Fruit fly (Drosophila melanogaster) whole organism, prepupa: ENCODE data around the gene AOX1.

ENCODE experiments used
- Blimp-1 ChIP-seq: fragments of 200-800 bp; sonication (Bioruptor generic); optimal IDR thresholded peaks from 3 replicates; lab custom pipeline; 2017; ENCODE audit warnings: missing biosample characterization, missing genetic modification characterization, mild to moderate bottlenecking, moderate library complexity, missing genetic modification reagents
- CG10631 ChIP-seq: fragments of 200-800 bp; sonication (Bioruptor generic); optimal IDR thresholded peaks from 2 replicates; lab custom pipeline; 2016; ENCODE audit warnings: missing biosample characterization, missing genetic modification characterization
- CG11294 ChIP-seq: fragments of 200-800 bp; sonication (Bioruptor generic); IDR thresholded peaks from 2 replicates; pipeline ENCODE4 v1.3.6; 2022; ENCODE audit warnings: missing biosample characterization, missing genetic modification characterization
- CG11762 ChIP-seq: fragments of 200-800 bp; sonication (Bioruptor generic); optimal IDR thresholded peaks from 3 replicates; lab custom pipeline; 2016; ENCODE audit warnings: missing biosample characterization, missing genetic modification characterization; ENCODE audit not compliant: insufficient read depth
- CG15336 ChIP-seq: fragments of 200-800 bp; sonication (Bioruptor generic); IDR thresholded peaks from 2 replicates; pipeline ENCODE4 v1.3.6; 2022; ENCODE audit warnings: missing biosample characterization, missing genetic modification characterization
- CG31627 ChIP-seq: fragments of 200-800 bp; sonication (Bioruptor generic); optimal IDR thresholded peaks from 3 replicates; lab custom pipeline; 2016; ENCODE audit warnings: missing biosample characterization, missing genetic modification characterization
- CG32006 ChIP-seq: fragments of 200-800 bp; sonication (Bioruptor generic); optimal IDR thresholded peaks from 3 replicates; lab custom pipeline; 2017; ENCODE audit warnings: missing biosample characterization, mild to moderate bottlenecking, missing genetic modification characterization
- CG34406 ChIP-seq: fragments of 200-800 bp; sonication (Bioruptor generic); optimal IDR thresholded peaks from 3 replicates; lab custom pipeline; 2016; ENCODE audit warnings: missing biosample characterization, missing genetic modification characterization
- CG3919 ChIP-seq: fragments of 200-800 bp; sonication (Bioruptor generic); optimal IDR thresholded peaks from 3 replicates; lab custom pipeline; 2016; ENCODE audit warnings: missing biosample characterization, missing genetic modification characterization
- CG4318 ChIP-seq: fragments of 200-800 bp; sonication (Bioruptor generic); optimal IDR thresholded peaks from 3 replicates; lab custom pipeline; 2017; ENCODE audit warnings: missing biosample characterization, mild to moderate bottlenecking, missing genetic modification characterization
- CG6163 ChIP-seq: fragments of 200-800 bp; sonication (Bioruptor generic); IDR thresholded peaks from 3 replicates; pipeline ENCODE4 v1.3.6; 2022; ENCODE audit warnings: missing biosample characterization, missing genetic modification characterization
- CG6808 ChIP-seq: fragments of 200-800 bp; sonication (Bioruptor generic); optimal IDR thresholded peaks from 3 replicates; lab custom pipeline; 2017; ENCODE audit warnings: missing biosample characterization, missing genetic modification characterization, mild to moderate bottlenecking, moderate library complexity, missing genetic modification reagents
- CG7368 ChIP-seq: fragments of 200-800 bp; sonication (Bioruptor generic); optimal IDR thresholded peaks from 3 replicates; lab custom pipeline; 2016; ENCODE audit warnings: missing biosample characterization, missing genetic modification characterization
- CG8119 ChIP-seq: fragments of 200-800 bp; sonication (Bioruptor generic); IDR thresholded peaks from 3 replicates; pipeline ENCODE4 v1.3.6; 2022; ENCODE audit warnings: missing biosample characterization, missing genetic modification characterization
- CG8319 ChIP-seq: fragments of 200-800 bp; sonication (Bioruptor generic); optimal IDR thresholded peaks from 3 replicates; lab custom pipeline; 2016; ENCODE audit warnings: missing biosample characterization, missing genetic modification characterization
- CG8632 ChIP-seq: fragments of 200-800 bp; sonication (Bioruptor generic); optimal IDR thresholded peaks from 3 replicates; lab custom pipeline; 2016; ENCODE audit warnings: missing biosample characterization, missing genetic modification characterization
- CG9139 ChIP-seq: fragments of 200-800 bp; sonication (Bioruptor generic); optimal IDR thresholded peaks from 3 replicates; lab custom pipeline; 2017; ENCODE audit warnings: missing biosample characterization, mild to moderate bottlenecking, missing genetic modification characterization
- Eip78C ChIP-seq: fragments of 200-800 bp; sonication (Bioruptor generic); peaks from one replicate; lab custom pipeline; 2016; ENCODE audit warnings: missing biosample characterization, missing genetic modification characterization
- Eip93F ChIP-seq: fragments of 200-800 bp; sonication (Bioruptor generic); optimal IDR thresholded peaks from 2 replicates; lab custom pipeline; 2016; ENCODE audit warnings: missing biosample characterization, mild to moderate bottlenecking, missing genetic modification characterization
- Ets21C ChIP-seq: fragments of 200-800 bp; sonication (Bioruptor generic); optimal IDR thresholded peaks from 3 replicates; lab custom pipeline; 2016; ENCODE audit warnings: missing biosample characterization, missing genetic modification characterization
- Ets96B ChIP-seq: fragments of 200-800 bp; optimal IDR thresholded peaks from 2 replicates; lab custom pipeline; 2019; ENCODE audit warnings: missing biosample characterization, mild to moderate bottlenecking, missing genetic modification characterization, moderate library complexity
- Gug ChIP-seq: fragments of 200-800 bp; sonication (Bioruptor generic); IDR thresholded peaks from 2 replicates; pipeline ENCODE4 v1.3.6; 2022; ENCODE audit warnings: missing biosample characterization, missing genetic modification characterization
- Hr39 ChIP-seq: fragments of 200-800 bp; sonication (Bioruptor generic); optimal IDR thresholded peaks from 2 replicates; lab custom pipeline; 2016; ENCODE audit warnings: missing biosample characterization, missing genetic modification characterization
- Lpt ChIP-seq: fragments of 200-800 bp; sonication (Bioruptor generic); optimal IDR thresholded peaks from 3 replicates; lab custom pipeline; 2016; ENCODE audit warnings: missing biosample characterization, missing genetic modification characterization
- Met ChIP-seq: fragments of 200-800 bp; sonication (Bioruptor generic); optimal IDR thresholded peaks from 3 replicates; lab custom pipeline; 2016; ENCODE audit warnings: missing biosample characterization, missing genetic modification characterization
- OdsH ChIP-seq: fragments of 200-800 bp; sonication (Bioruptor generic); optimal IDR thresholded peaks from 3 replicates; lab custom pipeline; 2016; ENCODE audit warnings: missing biosample characterization, missing genetic modification characterization
- Smox ChIP-seq: fragments of 200-800 bp; sonication (Bioruptor generic); optimal IDR thresholded peaks from 3 replicates; lab custom pipeline; 2016; ENCODE audit warnings: missing biosample characterization, missing genetic modification characterization
- Sox14 ChIP-seq: fragments of 200-800 bp; sonication (Bioruptor generic); optimal IDR thresholded peaks from 3 replicates; lab custom pipeline; 2016; ENCODE audit warnings: missing biosample characterization, missing genetic modification characterization
- Sox15 ChIP-seq: fragments of 200-800 bp; sonication (Bioruptor generic); optimal IDR thresholded peaks from 3 replicates; lab custom pipeline; 2016; ENCODE audit warnings: missing biosample characterization, missing genetic modification characterization
- cyc ChIP-seq: fragments of 200-800 bp; sonication (Bioruptor generic); optimal IDR thresholded peaks from 3 replicates; lab custom pipeline; 2016; ENCODE audit warnings: missing biosample characterization, missing genetic modification characterization
- dac ChIP-seq: fragments of 200-800 bp; sonication (Bioruptor generic); optimal IDR thresholded peaks from 2 replicates; lab custom pipeline; 2017; ENCODE audit warnings: missing biosample characterization, mild to moderate bottlenecking, missing genetic modification characterization
- dsx ChIP-seq: fragments of 200-800 bp; optimal IDR thresholded peaks from 3 replicates; lab custom pipeline; 2019; ENCODE audit warnings: missing biosample characterization, mild to moderate bottlenecking, missing genetic modification characterization, moderate library complexity; ENCODE audit not compliant: poor library complexity, severe bottlenecking
- fd59A ChIP-seq: fragments of 200-800 bp; sonication (Bioruptor generic); optimal IDR thresholded peaks from 2 replicates; lab custom pipeline; 2017; ENCODE audit warnings: missing biosample characterization, mild to moderate bottlenecking, missing genetic modification characterization, missing genetic modification reagents
- fkh ChIP-seq: fragments of 200-800 bp; sonication (Bioruptor generic); optimal IDR thresholded peaks from 3 replicates; lab custom pipeline; 2017; ENCODE audit warnings: missing biosample characterization, mild to moderate bottlenecking, missing genetic modification characterization, moderate library complexity
- lz ChIP-seq: fragments of 200-800 bp; sonication (Bioruptor generic); optimal IDR thresholded peaks from 3 replicates; lab custom pipeline; 2016; ENCODE audit warnings: missing biosample characterization, missing genetic modification characterization
- net ChIP-seq: fragments of 200-800 bp; sonication (Bioruptor generic); optimal IDR thresholded peaks from 3 replicates; lab custom pipeline; 2016; ENCODE audit warnings: missing biosample characterization, missing genetic modification characterization
- salr ChIP-seq, 2 experiments: fragments of 200-800 bp; sonication (Bioruptor generic); optimal IDR thresholded peaks; 3 replicates each; lab custom pipeline; 2016 to 2018; ENCODE audit warnings: missing biosample characterization in 2 of 2, missing genetic modification characterization in 2 of 2, mild to moderate bottlenecking in 1 of 2
- spab ChIP-seq: fragments of 200-800 bp; sonication (Bioruptor generic); optimal IDR thresholded peaks from 2 replicates; lab custom pipeline; 2017; ENCODE audit warnings: missing biosample characterization, mild to moderate bottlenecking, missing genetic modification characterization, missing genetic modification reagents
- ss ChIP-seq, 2 experiments: fragments of 200-800 bp; sonication (Bioruptor generic); optimal IDR thresholded peaks; 2 replicates in 1 of 2; 3 replicates in 1 of 2; lab custom pipeline; 2017 to 2018; ENCODE audit warnings: mild to moderate bottlenecking in 2 of 2, missing biosample characterization in 2 of 2, missing genetic modification characterization in 2 of 2, moderate library complexity in 1 of 2
- svp ChIP-seq: fragments of 200-800 bp; sonication (Bioruptor generic); peaks from one replicate; lab custom pipeline; 2016; ENCODE audit warnings: missing biosample characterization, missing genetic modification characterization
- topi ChIP-seq: fragments of 200-800 bp; sonication (Bioruptor generic); optimal IDR thresholded peaks from 3 replicates; lab custom pipeline; 2016; ENCODE audit warnings: missing biosample characterization, missing genetic modification characterization
- vri ChIP-seq: fragments of 200-800 bp; sonication (Bioruptor generic); optimal IDR thresholded peaks from 3 replicates; lab custom pipeline; 2016; ENCODE audit warnings: missing biosample characterization, mild to moderate bottlenecking, missing genetic modification characterization

Gene AOX1

DNA sequence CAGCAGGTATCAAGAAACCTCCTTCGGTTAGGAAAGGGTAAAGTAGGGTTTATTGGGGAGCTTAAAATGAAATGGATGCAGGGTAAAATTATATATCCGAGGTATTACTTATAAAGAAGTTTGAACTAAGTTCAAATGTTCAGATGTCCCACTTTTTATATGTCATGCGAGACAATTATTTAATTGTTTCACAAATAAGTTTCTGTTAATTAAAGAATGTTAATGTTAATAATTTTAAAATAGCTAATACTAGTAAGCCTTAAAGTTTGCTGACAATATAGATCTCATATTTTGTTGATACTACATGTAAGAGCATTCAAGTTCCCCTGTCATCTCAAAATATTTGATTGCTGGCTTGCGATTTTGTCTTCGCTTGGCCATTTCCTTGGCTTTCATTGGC, 17.6 kb upstream of the AOX1 start (continued):
- TF ChIP-seq spab (peak; percentile 21), CG8319 (GFP tag; lab: Kevin White, UChicago) (no peak), Ets96B (tag; lab: Kevin White, UChicago) (peak; percentile 45), dsx (GFP tag; lab: Kevin White, UChicago) (peak; percentile 48), CG8119 (GFP tag; lab: Robert Waterston, UW) (no peak), topi (GFP tag; lab: Kevin White, UChicago) (peak; percentile 57), CG8632 (GFP tag; lab: Kevin White, UChicago) (peak; percentile 11), CG32006 (no peak), CG3919 (GFP tag; lab: Kevin White, UChicago) (peak; percentile 37), Lpt (no peak), Blimp-1 (GFP tag; lab: Kevin White, UChicago) (no peak), Sox14 (GFP tag; lab: Kevin White, UChicago) (no peak), ss (GFP tag; optimal IDR thresholded peaks at IDR 0.05; lab: Kevin White, UChicago) (peak in 1 of 2 experiments; percentile 22), fkh (GFP tag; lab: Kevin White, UChicago) (no peak), CG10631 (GFP tag; lab: Kevin White, UChicago) (peak; percentile 12), svp (GFP tag; lab: Kevin White, UChicago) (peak; percentile 83), CG9139 (GFP tag; lab: Kevin White, UChicago) (no peak), fd59A (GFP tag; lab: Kevin White, UChicago) (peak; percentile 13)

DNA sequence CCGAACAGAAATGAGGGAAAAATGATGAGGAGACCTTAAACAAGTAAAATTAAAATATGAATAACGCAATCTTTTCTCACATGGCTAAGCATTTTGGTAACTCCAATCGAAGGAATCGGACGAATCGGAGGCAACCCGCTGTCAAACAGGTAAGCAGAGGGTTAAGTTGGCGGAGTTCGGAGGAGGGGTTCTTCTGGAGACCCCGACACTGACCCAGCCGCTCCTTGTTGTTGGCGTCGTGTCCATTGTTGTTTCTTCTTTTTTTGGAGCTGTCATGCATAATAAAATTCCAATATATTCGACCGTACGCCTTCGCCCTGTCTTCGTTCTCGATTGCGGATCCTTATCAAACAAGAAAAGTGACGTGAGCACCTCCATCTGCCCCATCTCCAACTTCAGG, 16.5 kb upstream of the AOX1 start:
- peak; percentile 30 for TF ChIP-seq vri
- TF ChIP-seq svp (GFP tag; lab: Kevin White, UChicago) = peak; percentile 88
- TF ChIP-seq Eip78C (GFP tag; lab: Kevin White, UChicago) = peak; percentile 29
- no peak for TF ChIP-seq cyc (GFP tag; lab: Kevin White, UChicago)
- TF ChIP-seq CG8319 (GFP tag; lab: Kevin White, UChicago) = peak; percentile 96

DNA sequence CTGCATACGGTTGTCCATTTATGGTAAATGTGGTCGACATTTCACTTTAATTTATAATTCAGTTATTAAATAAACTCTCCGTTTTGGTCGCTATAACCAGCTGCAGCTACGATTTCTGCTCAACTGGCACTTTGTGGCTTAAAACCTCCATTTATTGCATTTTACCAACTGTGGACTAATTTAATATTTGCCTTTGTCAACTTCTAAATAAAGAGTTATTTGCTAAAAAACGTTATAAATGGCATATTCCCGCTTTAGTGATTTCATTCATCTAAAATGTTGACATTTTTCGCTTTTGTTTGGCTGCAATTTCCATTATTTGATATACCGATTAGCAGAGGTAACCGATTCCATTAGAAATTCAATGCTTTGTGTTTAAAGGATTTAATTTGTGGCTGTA, 15.6 kb upstream of the AOX1 start, which contains the start of gene AOX4:
AOX4 (minus strand) TSS at position 101 of the 400 bp plus-strand sequence.
- TF ChIP-seq CG6808 (GFP tag; lab: Kevin White, UChicago) = no peak
- TF ChIP-seq Ets96B (tag; lab: Kevin White, UChicago) = no peak
- no peak for TF ChIP-seq Hr39
- no peak for TF ChIP-seq net (GFP tag; lab: Kevin White, UChicago)
- TF ChIP-seq Sox15 (GFP tag; lab: Kevin White, UChicago) = no peak
- TF ChIP-seq svp (GFP tag; lab: Kevin White, UChicago) = no peak
- no peak for TF ChIP-seq CG11294 (GFP tag; lab: Robert Waterston, UW)

DNA sequence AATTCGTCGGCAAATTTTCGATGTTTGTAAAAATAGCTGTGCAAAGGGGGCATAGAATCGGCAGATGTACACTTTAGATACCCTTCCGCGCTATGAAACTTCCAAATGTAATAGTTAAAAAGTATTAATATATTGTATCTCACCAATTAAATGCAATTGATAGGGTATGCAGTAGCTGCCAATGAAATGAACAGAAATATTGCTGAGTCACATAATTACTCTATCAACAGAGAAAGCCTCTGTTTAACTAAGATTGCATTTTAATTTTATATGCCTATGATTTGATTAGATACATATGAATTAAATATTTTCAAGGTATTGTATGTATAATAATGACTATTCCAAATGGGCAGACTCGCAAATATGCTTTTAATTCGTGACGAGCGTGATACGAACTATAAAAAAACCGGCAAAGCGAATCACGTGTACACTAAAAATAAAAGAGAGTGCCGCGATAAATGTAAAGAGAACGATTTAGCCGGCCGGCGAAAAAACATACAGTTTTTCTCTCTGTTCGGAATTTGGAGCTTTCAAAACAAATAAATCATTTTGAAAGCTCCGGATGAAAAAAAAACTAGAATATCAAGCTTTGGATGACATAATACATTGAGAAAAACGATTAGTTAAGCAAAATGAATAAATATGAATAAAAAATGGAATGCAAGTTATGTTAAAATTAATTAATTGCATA, 10.9 kb upstream of the AOX1 start, which contains the start of gene AOX3:
AOX3 (minus strand) TSS at position 362 of the 691 bp plus-strand sequence.
- TF ChIP-seq CG8119 (GFP tag; lab: Robert Waterston, UW) (peak; percentile 62), OdsH (GFP tag; lab: Kevin White, UChicago) (peak; percentile 29), CG10631 (GFP tag; lab: Kevin White, UChicago) (peak; percentile 20), Lpt (peak; percentile 43), CG32006 (peak; percentile 87), CG8319 (GFP tag; lab: Kevin White, UChicago) (no peak), CG7368 (GFP tag; lab: Kevin White, UChicago) (peak; percentile 9), Eip78C (GFP tag; lab: Kevin White, UChicago) (peak; percentile 86), Smox (peak; percentile 32), CG3919 (GFP tag; lab: Kevin White, UChicago) (peak; percentile 14), salr (GFP tag; optimal IDR thresholded peaks at IDR 0.05; lab: Kevin White, UChicago) (peak in 1 of 2 experiments; percentile 75), CG34406 (GFP tag; lab: Kevin White, UChicago) (no peak), lz (GFP tag; lab: Kevin White, UChicago) (peak; percentile 7), CG11294 (GFP tag; lab: Robert Waterston, UW) (peak; percentile 56), CG4318 (GFP tag; lab: Kevin White, UChicago) (peak; percentile 57), CG8632 (GFP tag; lab: Kevin White, UChicago) (peak; percentile 13), CG11762 (GFP tag; lab: Kevin White, UChicago) (peak; percentile 2), Ets96B (tag; lab: Kevin White, UChicago) (no peak), svp (GFP tag; lab: Kevin White, UChicago) (peak; percentile 65), dac (peak; percentile 71), dsx (GFP tag; lab: Kevin White, UChicago) (no peak), Ets21C (GFP tag; lab: Kevin White, UChicago) (no peak), CG15336 (GFP tag; lab: Robert Waterston, UW) (peak; percentile 37), Met (GFP tag; lab: Kevin White, UChicago) (peak; percentile 12), CG6163 (GFP tag; lab: Robert Waterston, UW) (peak; percentile 64), CG31627 (GFP tag; lab: Kevin White, UChicago) (no peak), ss (GFP tag; optimal IDR thresholded peaks at IDR 0.05; lab: Kevin White, UChicago) (no peak), Sox15 (GFP tag; lab: Kevin White, UChicago) (no peak), Gug (peak; percentile 32; the same call in 1 of the 2 replicates), Eip93F (no peak)
